Worm (Caenorhabditis elegans) whole organism, late embryonic: Measurements from ENCODE around the gene R07E3.6.

ENCODE experiments used
- C08G9.2 ChIP-seq: sonication (generic microtip); optimal IDR thresholded peaks from 2 replicates; lab custom pipeline; 2016; ENCODE audit warnings: mild to moderate bottlenecking, missing genetic modification characterization, moderate library complexity, missing compliant biosample characterization
- F13H6.1 ChIP-seq: sonication (generic microtip); optimal IDR thresholded peaks from 2 replicates; lab custom pipeline; 2016; ENCODE audit warnings: missing genetic modification characterization, missing compliant biosample characterization
- K09A11.1 ChIP-seq: sonication (generic microtip); optimal IDR thresholded peaks from 2 replicates; lab custom pipeline; 2017; ENCODE audit warnings: antibody characterized with exemption, mild to moderate bottlenecking, missing genetic modification characterization, missing compliant biosample characterization; ENCODE audit not compliant: insufficient read depth
- Y22D7AL.16 ChIP-seq: sonication (generic microtip); optimal IDR thresholded peaks from 2 replicates; lab custom pipeline; 2016; ENCODE audit warnings: missing genetic modification characterization, missing compliant biosample characterization
- ama-1 ChIP-seq: fragments of 150-350 bp; optimal IDR thresholded peaks from 2 replicates; lab custom pipeline; 2014
- ceh-18 ChIP-seq: sonication (generic microtip); optimal IDR thresholded peaks from 2 replicates; lab custom pipeline; 2016; ENCODE audit warnings: missing genetic modification characterization, missing compliant biosample characterization
- ceh-19 ChIP-seq: fragments of 200-800 bp; sonication (Bioruptor generic); optimal IDR thresholded peaks from 2 replicates; lab custom pipeline; 2018; ENCODE audit warnings: mild to moderate bottlenecking, missing genetic modification characterization, missing compliant biosample characterization
- ceh-2 ChIP-seq: sonication (generic microtip); optimal IDR thresholded peaks from 2 replicates; lab custom pipeline; 2016; ENCODE audit warnings: missing genotype, missing genetic modification characterization, missing compliant biosample characterization
- ceh-31 ChIP-seq: sonication (generic microtip); optimal IDR thresholded peaks from 2 replicates; lab custom pipeline; 2016; ENCODE audit warnings: missing genetic modification characterization, missing compliant biosample characterization
- ceh-45 ChIP-seq: fragments of 200-800 bp; sonication (Bioruptor generic); IDR thresholded peaks from 2 replicates; pipeline ENCODE4 v1.3.6; 2022; ENCODE audit warnings: missing genetic modification reagents, missing genetic modification characterization, missing compliant biosample characterization
- che-1 ChIP-seq: sonication (generic microtip); optimal IDR thresholded peaks from 2 replicates; lab custom pipeline; 2016; ENCODE audit warnings: mild to moderate bottlenecking, missing genetic modification characterization, missing compliant biosample characterization
- dmd-4 ChIP-seq: sonication (generic microtip); optimal IDR thresholded peaks from 2 replicates; lab custom pipeline; 2016; ENCODE audit warnings: borderline replicate concordance, missing genetic modification characterization, missing compliant biosample characterization
- elt-4 ChIP-seq: sonication (generic microtip); optimal IDR thresholded peaks from 2 replicates; lab custom pipeline; 2016; ENCODE audit warnings: missing genetic modification characterization, missing compliant biosample characterization
- ets-4 ChIP-seq: sonication (generic microtip); optimal IDR thresholded peaks from 2 replicates; lab custom pipeline; 2016; ENCODE audit warnings: missing genetic modification characterization, missing compliant biosample characterization
- eyg-1 ChIP-seq: sonication (generic microtip); optimal IDR thresholded peaks from 2 replicates; lab custom pipeline; 2016; ENCODE audit warnings: missing genotype, missing genetic modification characterization, missing compliant biosample characterization
- fax-1 ChIP-seq: sonication (generic microtip); optimal IDR thresholded peaks from 2 replicates; lab custom pipeline; 2016; ENCODE audit warnings: missing genotype, missing genetic modification characterization, missing compliant biosample characterization
- fkh-10 ChIP-seq: fragments of 150-350 bp; optimal IDR thresholded peaks from 2 replicates; lab custom pipeline; 2014; ENCODE audit warnings: missing biosample characterization, missing genetic modification reagents, missing genetic modification characterization
- fkh-6 ChIP-seq: sonication (generic microtip); optimal IDR thresholded peaks from 2 replicates; lab custom pipeline; 2016; ENCODE audit warnings: missing genetic modification characterization, missing compliant biosample characterization
- gmeb-2 ChIP-seq: sonication (generic microtip); optimal IDR thresholded peaks from 2 replicates; lab custom pipeline; 2016; ENCODE audit warnings: missing genetic modification characterization, inconsistent platforms, missing compliant biosample characterization
- hlh-15 ChIP-seq: sonication (generic microtip); optimal IDR thresholded peaks from 2 replicates; lab custom pipeline; 2016; ENCODE audit warnings: missing genetic modification characterization, missing compliant biosample characterization
- madf-2 ChIP-seq: sonication (generic microtip); optimal IDR thresholded peaks from 2 replicates; lab custom pipeline; 2017; ENCODE audit warnings: missing genetic modification characterization, missing compliant biosample characterization
- nfya-1 ChIP-seq: sonication (generic microtip); optimal IDR thresholded peaks from 2 replicates; lab custom pipeline; 2017; ENCODE audit warnings: missing genetic modification characterization, mild to moderate bottlenecking, missing compliant biosample characterization, antibody characterized with exemption, moderate library complexity
- nhr-11 ChIP-seq: fragments of 150-350 bp; optimal IDR thresholded peaks from 2 replicates; lab custom pipeline; 2014; ENCODE audit warnings: missing biosample characterization, missing genetic modification characterization
- nhr-232 ChIP-seq: sonication (generic microtip); optimal IDR thresholded peaks from 2 replicates; lab custom pipeline; 2016; ENCODE audit warnings: missing genetic modification characterization, missing compliant biosample characterization
- npax-4 ChIP-seq: sonication (generic microtip); optimal IDR thresholded peaks from 2 replicates; lab custom pipeline; 2016; ENCODE audit warnings: missing genetic modification characterization, missing compliant biosample characterization
- pax-1 ChIP-seq: fragments of 150-350 bp; optimal IDR thresholded peaks from 2 replicates; lab custom pipeline; 2014; ENCODE audit warnings: missing biosample characterization, missing genetic modification characterization
- pha-2 ChIP-seq: sonication (generic microtip); optimal IDR thresholded peaks from 2 replicates; lab custom pipeline; 2017; ENCODE audit warnings: mild to moderate bottlenecking, missing genetic modification characterization, missing compliant biosample characterization
- ref-2 ChIP-seq: sonication (generic microtip); optimal IDR thresholded peaks from 2 replicates; lab custom pipeline; 2016; ENCODE audit warnings: missing genetic modification characterization, missing compliant biosample characterization
- sdc-2 ChIP-seq: sonication (generic microtip); optimal IDR thresholded peaks from 2 replicates; lab custom pipeline; 2016; ENCODE audit warnings: missing genotype, missing genetic modification characterization, missing compliant biosample characterization
- sox-4 ChIP-seq: sonication (generic microtip); optimal IDR thresholded peaks from 2 replicates; lab custom pipeline; 2017; ENCODE audit warnings: mild to moderate bottlenecking, missing genetic modification characterization, inconsistent platforms, missing compliant biosample characterization
- tbx-7 ChIP-seq: sonication (generic microtip); optimal IDR thresholded peaks from 2 replicates; lab custom pipeline; 2016; ENCODE audit warnings: missing genotype, missing genetic modification characterization, missing compliant biosample characterization
- unc-3 ChIP-seq, 2 experiments: fragments of 200-800 bp in 1 of 2; sonication (Bioruptor generic) in 1 of 2; sonication (generic microtip) in 1 of 2; conservative IDR thresholded peaks in 1 of 2; optimal IDR thresholded peaks in 1 of 2; 2 replicates each; pipeline versions ENCODE4 v1.3.6 to Lab custom; 2016 to 2022; ENCODE audit warnings: missing compliant biosample characterization in 2 of 2, missing genetic modification characterization in 2 of 2, missing genetic modification reagents in 1 of 2
- zip-5 ChIP-seq: sonication (generic microtip); optimal IDR thresholded peaks from 2 replicates; lab custom pipeline; 2016; ENCODE audit warnings: missing genetic modification characterization, missing compliant biosample characterization

Gene R07E3.6

DNA sequence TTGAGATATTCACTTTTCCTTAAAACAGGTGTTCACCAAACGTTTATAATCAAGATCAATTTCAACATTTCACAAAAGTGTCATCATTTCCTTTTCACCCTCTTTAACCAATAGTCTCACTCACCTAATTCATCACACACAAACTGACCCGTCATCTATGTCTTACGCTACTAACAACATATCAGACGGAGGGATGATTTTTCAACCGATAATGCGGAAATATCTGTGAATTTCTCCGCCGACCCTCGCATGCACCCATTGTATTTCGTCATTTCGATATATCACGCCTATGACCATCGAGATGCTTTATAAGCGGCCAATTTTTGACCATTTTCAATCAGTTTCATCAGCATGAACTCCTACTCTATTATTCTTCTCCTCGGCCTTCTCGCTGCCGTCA lies 13.3 kb upstream of the R07E3.6 start, which contains the start of gene fipr-21:
TSS of gene fipr-21 (plus strand) at position 352 of the 400 bp plus-strand sequence.
- TF ChIP-seq nfya-1 (tag; lab: Kevin White, UChicago) = no peak
- no peak for TF ChIP-seq fkh-10
- no peak for TF ChIP-seq che-1 (tag; lab: Kevin White, UChicago)
- no peak for TF ChIP-seq hlh-15 (tag; lab: Kevin White, UChicago)
- no peak for TF ChIP-seq ref-2
- TF ChIP-seq npax-4 = no peak
- TF ChIP-seq ceh-31 (tag; lab: Kevin White, UChicago) = no peak
- no peak for TF ChIP-seq madf-2 (tag; lab: Kevin White, UChicago)
- no peak for TF ChIP-seq tbx-7 (tag; lab: Kevin White, UChicago)
- TF ChIP-seq ceh-45 = no peak
- no peak for TF ChIP-seq dmd-4 (tag; lab: Kevin White, UChicago)
- no peak for TF ChIP-seq ama-1 (lab: Kevin White, UChicago)
- TF ChIP-seq ets-4 = no peak
- no peak for TF ChIP-seq ceh-18 (tag; lab: Kevin White, UChicago)
- no peak for TF ChIP-seq nhr-11 (tag; lab: Kevin White, UChicago)
- no peak for TF ChIP-seq F13H6.1 (tag; lab: Kevin White, UChicago)
- TF ChIP-seq unc-3 (GFP tag; conservative IDR thresholded peaks at IDR 0.05; lab: Robert Waterston, UW) = no peak
- no peak for TF ChIP-seq unc-3 (tag; optimal IDR thresholded peaks at IDR 0.05; lab: Kevin White, UChicago)
- TF ChIP-seq Y22D7AL.16 (tag; lab: Kevin White, UChicago) = no peak
- TF ChIP-seq gmeb-2 = no peak

DNA sequence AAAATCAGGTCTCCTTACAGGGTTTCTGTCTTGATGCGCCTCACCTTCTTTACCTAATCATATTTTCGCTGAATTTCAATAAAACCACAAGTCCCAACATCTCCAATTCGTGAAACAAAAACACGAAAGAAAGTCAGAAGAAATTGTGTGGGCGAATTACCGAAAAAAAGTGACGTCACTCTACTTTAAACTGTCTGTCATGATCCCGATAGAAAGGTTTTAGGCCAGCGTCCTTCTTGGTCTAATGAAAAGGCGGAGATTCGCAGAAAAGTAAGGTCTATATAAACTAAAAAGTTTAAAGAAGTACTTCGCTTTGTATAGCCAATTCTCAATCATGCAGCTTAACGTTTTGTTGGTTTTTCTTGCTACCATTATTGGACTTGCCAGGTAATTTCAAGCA lies 11.2 kb upstream of the R07E3.6 start, which contains the start of gene cnc-8:
TSS of gene cnc-8 (plus strand) at position 307 of the 400 bp plus-strand sequence.
- no peak for TF ChIP-seq ama-1 (lab: Kevin White, UChicago)
- no peak for TF ChIP-seq Y22D7AL.16 (tag; lab: Kevin White, UChicago)
- no peak for TF ChIP-seq fkh-6 (tag; lab: Kevin White, UChicago)
- TF ChIP-seq nhr-232 (tag; lab: Kevin White, UChicago) = no peak
- TF ChIP-seq pha-2 (tag; lab: Kevin White, UChicago) = no peak
- TF ChIP-seq, all 69 proteins: peak for 0

ce11 chrX:10306923-10307322 lies 10.6 kb upstream of the R07E3.6 start:
- no peak for TF ChIP-seq C08G9.2 (tag; lab: Kevin White, UChicago)

DNA sequence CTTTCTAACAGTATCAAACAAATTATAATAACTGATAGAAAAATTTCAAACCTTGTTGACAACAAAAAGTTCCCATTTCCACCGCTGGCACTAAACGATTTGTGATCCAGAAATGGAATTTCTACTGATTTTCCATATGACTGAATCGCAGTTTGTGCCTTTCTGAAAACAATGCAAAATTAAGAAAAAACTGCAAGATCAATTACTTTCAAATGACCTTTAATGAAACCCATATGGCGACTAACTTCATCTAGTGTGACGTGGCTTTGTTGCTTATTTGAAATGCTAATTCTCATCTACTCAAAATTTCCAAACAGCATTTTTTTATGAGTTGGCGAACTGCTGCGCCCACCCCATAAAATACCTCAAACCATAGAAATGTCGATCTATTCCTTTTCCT lies 10.0 kb upstream of the R07E3.6 start, which contains the start of gene F41E7.7:
TSS of gene F41E7.7 (plus strand) at position 301 of the 400 bp plus-strand sequence.
- TF ChIP-seq K09A11.1 (tag; lab: Kevin White, UChicago) = no peak
- no peak for TF ChIP-seq eyg-1 (tag; lab: Kevin White, UChicago)
- TF ChIP-seq ceh-19 = no peak
- TF ChIP-seq pax-1 = no peak
- TF ChIP-seq sox-4 = no peak
- no peak for TF ChIP-seq zip-5
- no peak for TF ChIP-seq fax-1 (tag; lab: Kevin White, UChicago)
- TF ChIP-seq nhr-11 (tag; lab: Kevin White, UChicago) = no peak
- no peak for TF ChIP-seq ceh-2 (tag; lab: Kevin White, UChicago)
- TF ChIP-seq nhr-232 (tag; lab: Kevin White, UChicago) = no peak
- TF ChIP-seq, all 69 proteins: peak for 0

DNA sequence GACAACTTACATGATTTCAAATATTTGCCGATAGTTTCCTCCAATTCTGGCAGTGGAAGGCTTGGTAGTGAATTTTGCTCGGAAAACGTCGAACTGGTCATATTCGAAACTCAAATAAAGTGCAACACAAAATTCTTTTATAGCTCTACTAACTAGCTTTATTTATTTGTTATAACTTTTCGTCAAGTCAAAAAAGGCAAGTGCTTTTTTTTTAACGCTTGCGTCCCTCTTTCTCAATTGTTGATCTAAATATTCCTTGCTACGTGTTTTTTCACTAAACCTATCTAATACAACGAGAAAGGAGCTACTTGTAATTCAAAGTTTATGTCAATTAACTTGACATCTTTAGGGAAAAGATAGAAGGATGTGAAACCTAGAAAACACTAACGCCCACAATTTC lies 7.2 kb upstream of the R07E3.6 start, which contains the start of gene F41E7.6:
TSS of gene F41E7.6 (minus strand) at position 101 of the 400 bp plus-strand sequence.
- TF ChIP-seq elt-4 (tag; lab: Kevin White, UChicago) (no peak), ceh-31 (tag; lab: Kevin White, UChicago) (no peak), eyg-1 (tag; lab: Kevin White, UChicago) (no peak), fax-1 (tag; lab: Kevin White, UChicago) (no peak), sdc-2 (no peak), madf-2 (tag; lab: Kevin White, UChicago) (no peak), fkh-6 (tag; lab: Kevin White, UChicago) (no peak)
